Fruit fly (Drosophila melanogaster): ENCODE measurements around the gene gudu.

- TF ChIP-seq Dll (optimal IDR thresholded peaks at IDR 0.05) (no peak), pan (optimal IDR thresholded peaks at IDR 0.05) (no peak), CG8478 (optimal IDR thresholded peaks at IDR 0.05) (no peak), usp (GFP tag; optimal IDR thresholded peaks at IDR 0.05) (no peak), psq (optimal IDR thresholded peaks at IDR 0.05) (no peak)
Measured at dm6 chr2L:7340139-7340538, 48.2 kb upstream of the gudu start.
